Fruit fly (Drosophila melanogaster) whole organism, embryonic: ENCODE results near the gene ND-24.

Experiments
- Asciz ChIP-seq: fragments of 200-800 bp; sonication (Bioruptor generic); optimal IDR thresholded peaks from 2 replicates; lab custom pipeline; 2017; ENCODE audit warnings: missing biosample characterization, mild to moderate bottlenecking, missing genetic modification characterization, missing genetic modification reagents
- BEAF-32 ChIP-seq: fragments of 200-800 bp; sonication (Bioruptor generic); optimal IDR thresholded peaks from 3 replicates; lab custom pipeline; 2017; ENCODE audit warnings: missing biosample characterization, missing genetic modification characterization, mild to moderate bottlenecking, moderate library complexity, missing genetic modification reagents
- Bdp1 ChIP-seq: fragments of 200-800 bp; sonication (Bioruptor generic); optimal IDR thresholded peaks from 3 replicates; lab custom pipeline; 2016; ENCODE audit warnings: missing biosample characterization, missing genetic modification characterization
- C15 ChIP-seq: fragments of 200-800 bp; sonication (Bioruptor generic); IDR thresholded peaks from 3 replicates; pipeline ENCODE4 v1.3.6; 2022; ENCODE audit warnings: missing biosample characterization, missing genetic modification characterization
- CG10959 ChIP-seq: fragments of 200-800 bp; sonication (Bioruptor generic); IDR thresholded peaks from 2 replicates; pipeline ENCODE4 v1.3.6; 2022; ENCODE audit warnings: missing biosample characterization, missing genetic modification characterization
- CG11723 ChIP-seq: fragments of 200-800 bp; sonication (Bioruptor generic); optimal IDR thresholded peaks from 2 replicates; lab custom pipeline; 2017; ENCODE audit warnings: missing biosample characterization, mild to moderate bottlenecking, missing genetic modification characterization
- CG12155 ChIP-seq: fragments of 200-800 bp; sonication (Bioruptor generic); optimal IDR thresholded peaks from 3 replicates; lab custom pipeline; 2016; ENCODE audit warnings: missing biosample characterization, missing genetic modification characterization
- CG13424 ChIP-seq: fragments of 200-800 bp; sonication (Bioruptor generic); optimal IDR thresholded peaks from 2 replicates; lab custom pipeline; 2019; ENCODE audit warnings: missing biosample characterization, mild to moderate bottlenecking, missing genetic modification characterization, moderate library complexity
- CG14014 ChIP-seq: fragments of 200-800 bp; sonication (Bioruptor generic); IDR thresholded peaks from 2 replicates; pipeline ENCODE4 v1.3.6; 2022; ENCODE audit warnings: missing biosample characterization, missing genetic modification characterization
- CG1602 ChIP-seq: fragments of 200-800 bp; sonication (Bioruptor generic); optimal IDR thresholded peaks from 3 replicates; lab custom pipeline; 2016; ENCODE audit warnings: missing biosample characterization, missing genetic modification characterization
- CG17361 ChIP-seq: fragments of 200-800 bp; sonication (Bioruptor generic); IDR thresholded peaks from 3 replicates; pipeline ENCODE4 v1.3.6; 2022; ENCODE audit warnings: missing biosample characterization, missing genetic modification characterization
- CG17829 ChIP-seq: fragments of 200-800 bp; optimal IDR thresholded peaks from 2 replicates; lab custom pipeline; 2019; ENCODE audit warnings: missing biosample characterization, mild to moderate bottlenecking, missing genetic modification characterization, moderate library complexity
- CG2116 ChIP-seq: fragments of 200-800 bp; sonication (Bioruptor generic); optimal IDR thresholded peaks from 3 replicates; lab custom pipeline; 2018; ENCODE audit warnings: missing biosample characterization, mild to moderate bottlenecking, missing genetic modification characterization
- CG2875 ChIP-seq: fragments of 200-800 bp; sonication (Bioruptor generic); optimal IDR thresholded peaks from 2 replicates; lab custom pipeline; 2017; ENCODE audit warnings: missing biosample characterization, mild to moderate bottlenecking, missing genetic modification characterization, missing genetic modification reagents
- CG33557 ChIP-seq: fragments of 200-800 bp; sonication (Bioruptor generic); optimal IDR thresholded peaks from 2 replicates; lab custom pipeline; 2019; ENCODE audit warnings: missing biosample characterization, mild to moderate bottlenecking, missing genetic modification characterization, moderate library complexity
- CG6683 ChIP-seq: fragments of 200-800 bp; sonication (Bioruptor generic); optimal IDR thresholded peaks from 2 replicates; lab custom pipeline; 2017; ENCODE audit warnings: missing biosample characterization, mild to moderate bottlenecking, missing genetic modification characterization, missing genetic modification reagents
- CG6689 ChIP-seq: fragments of 200-800 bp; sonication (Bioruptor generic); IDR thresholded peaks from 2 replicates; pipeline ENCODE4 v1.3.6; 2022; ENCODE audit warnings: missing biosample characterization, missing genetic modification characterization
- CG9727 ChIP-seq: fragments of 200-800 bp; sonication (Bioruptor generic); optimal IDR thresholded peaks from 3 replicates; lab custom pipeline; 2017; ENCODE audit warnings: missing biosample characterization, mild to moderate bottlenecking, missing genetic modification characterization
- CTCF ChIP-seq: fragments of 200-800 bp; sonication (Bioruptor generic); optimal IDR thresholded peaks from 2 replicates; lab custom pipeline; 2017; ENCODE audit warnings: missing biosample characterization, mild to moderate bottlenecking, missing genetic modification characterization, moderate library complexity
- Chrac-16 ChIP-seq: fragments of 200-800 bp; sonication (Bioruptor generic); optimal IDR thresholded peaks from 3 replicates; lab custom pipeline; 2016; ENCODE audit warnings: missing biosample characterization, missing genetic modification characterization
- D ChIP-seq, 2 experiments: fragments of 200-800 bp in 1 of 2; fragments of >200 bp in 1 of 2; sonication (Bioruptor generic) in 1 of 2; optimal IDR thresholded peaks; 2 replicates in 1 of 2; 3 replicates in 1 of 2; lab custom pipeline; 2017; ENCODE audit warnings: mild to moderate bottlenecking in 1 of 2, missing biosample characterization in 1 of 2, missing genetic modification characterization in 1 of 2, missing genetic modification reagents in 1 of 2
- D19A ChIP-seq: fragments of 200-800 bp; optimal IDR thresholded peaks from 3 replicates; lab custom pipeline; 2019; ENCODE audit warnings: missing biosample characterization, mild to moderate bottlenecking, missing genetic modification characterization, moderate library complexity
- Deaf1 ChIP-seq: fragments of 200-800 bp; optimal IDR thresholded peaks from 3 replicates; lab custom pipeline; 2019; ENCODE audit warnings: missing biosample characterization, mild to moderate bottlenecking, missing genetic modification characterization, moderate library complexity
- Dip3 ChIP-seq: fragments of 200-800 bp; sonication (Bioruptor generic); optimal IDR thresholded peaks from 3 replicates; lab custom pipeline; 2016; ENCODE audit warnings: missing biosample characterization, missing genetic modification characterization
- Doc2 ChIP-seq: fragments of 200-800 bp; sonication (Bioruptor generic); IDR thresholded peaks from 2 replicates; pipeline ENCODE4 v1.3.6; 2022; ENCODE audit warnings: missing biosample characterization, missing genetic modification characterization
- ERR ChIP-seq: fragments of 200-800 bp; sonication (Bioruptor generic); optimal IDR thresholded peaks from 2 replicates; lab custom pipeline; 2016; ENCODE audit warnings: missing biosample characterization, missing genetic modification characterization
- Eip74EF ChIP-seq, 2 experiments: fragments of 200-800 bp in 1 of 2; fragments of >200 bp in 1 of 2; sonication (Bioruptor generic) in 1 of 2; optimal IDR thresholded peaks; 2 replicates each; lab custom pipeline; 2017 to 2019; ENCODE audit warnings: missing biosample characterization in 2 of 2, missing genetic modification characterization in 2 of 2, mild to moderate bottlenecking in 1 of 2, moderate library complexity in 1 of 2
- Elba2 ChIP-seq: fragments of 200-800 bp; sonication (Bioruptor generic); optimal IDR thresholded peaks from 3 replicates; lab custom pipeline; 2016; ENCODE audit warnings: missing biosample characterization, missing genetic modification characterization
- HmgZ ChIP-seq: fragments of 200-800 bp; sonication (Bioruptor generic); optimal IDR thresholded peaks from 2 replicates; lab custom pipeline; 2018; ENCODE audit warnings: missing biosample characterization, mild to moderate bottlenecking, missing genetic modification characterization
- Hr3 ChIP-seq: fragments of 200-800 bp; sonication (Bioruptor generic); optimal IDR thresholded peaks from 3 replicates; lab custom pipeline; 2016; ENCODE audit warnings: missing biosample characterization, missing genetic modification characterization
- Rfx ChIP-seq: fragments of 200-800 bp; sonication (Bioruptor generic); IDR thresholded peaks from 2 replicates; pipeline ENCODE4 v1.3.6; 2022; ENCODE audit warnings: missing biosample characterization, missing genetic modification characterization
- Six4 ChIP-seq: fragments of 200-800 bp; sonication (Bioruptor generic); optimal IDR thresholded peaks from 2 replicates; lab custom pipeline; 2016; ENCODE audit warnings: missing biosample characterization, missing genetic modification characterization
- Tbp ChIP-seq: fragments of >200 bp; optimal IDR thresholded peaks from 2 replicates; lab custom pipeline; 2018; ENCODE audit warnings: missing biosample characterization, missing genetic modification characterization
- bab2 ChIP-seq: fragments of 200-800 bp; sonication (Bioruptor generic); optimal IDR thresholded peaks from 2 replicates; lab custom pipeline; 2016; ENCODE audit warnings: missing biosample characterization, missing genetic modification characterization
- bcd ChIP-seq: fragments of 200-800 bp; sonication (Bioruptor generic); optimal IDR thresholded peaks from 2 replicates; lab custom pipeline; 2017; ENCODE audit warnings: missing biosample characterization, mild to moderate bottlenecking, missing genetic modification characterization
- dimm ChIP-seq: fragments of 200-800 bp; sonication (Bioruptor generic); IDR thresholded peaks from 2 replicates; pipeline ENCODE4 v1.3.6; 2022; ENCODE audit warnings: missing biosample characterization, missing genetic modification characterization
- gcm2 ChIP-seq: fragments of 200-800 bp; sonication (Bioruptor generic); optimal IDR thresholded peaks from 2 replicates; lab custom pipeline; 2016; ENCODE audit warnings: missing biosample characterization, missing genetic modification characterization
- hb ChIP-seq: fragments of 200-800 bp; sonication (Bioruptor generic); IDR thresholded peaks from 3 replicates; pipeline ENCODE4 v1.3.6; 2022; ENCODE audit warnings: missing biosample characterization, missing genetic modification characterization; ENCODE audit not compliant: partially characterized antibody
- insv ChIP-seq, 2 experiments: fragments of 200-800 bp; sonication (Bioruptor generic); optimal IDR thresholded peaks; 3 replicates each; lab custom pipeline; 2016 to 2018; ENCODE audit warnings: missing biosample characterization in 2 of 2, missing genetic modification characterization in 2 of 2
- lbe ChIP-seq: fragments of 200-800 bp; sonication (Bioruptor generic); optimal IDR thresholded peaks from 2 replicates; lab custom pipeline; 2016; ENCODE audit warnings: missing biosample characterization, mild to moderate bottlenecking, missing genetic modification characterization
- luna ChIP-seq: fragments of 200-800 bp; sonication (Bioruptor generic); optimal IDR thresholded peaks from 2 replicates; lab custom pipeline; 2016; ENCODE audit warnings: missing biosample characterization, missing genetic modification characterization
- nau ChIP-seq: fragments of 200-800 bp; sonication (Bioruptor generic); optimal IDR thresholded peaks from 3 replicates; lab custom pipeline; 2017; ENCODE audit warnings: missing biosample characterization, mild to moderate bottlenecking, missing genetic modification characterization, missing genetic modification reagents
- pzg ChIP-seq: fragments of 200-800 bp; sonication (Bioruptor generic); optimal IDR thresholded peaks from 3 replicates; lab custom pipeline; 2018; ENCODE audit warnings: missing biosample characterization, mild to moderate bottlenecking, missing genetic modification characterization, moderate library complexity
- ranshi ChIP-seq: fragments of 200-800 bp; sonication (Bioruptor generic); IDR thresholded peaks from 2 replicates; pipeline ENCODE4 v1.3.6; 2022; ENCODE audit warnings: missing biosample characterization, missing genetic modification characterization
- sob ChIP-seq: fragments of 200-800 bp; sonication (Bioruptor generic); IDR thresholded peaks from 2 replicates; pipeline ENCODE4 v1.3.6; 2022; ENCODE audit warnings: missing biosample characterization, missing genetic modification characterization
- ssp ChIP-seq: fragments of 200-800 bp; sonication (Bioruptor generic); IDR thresholded peaks from 2 replicates; pipeline ENCODE4 v1.3.6; 2022; ENCODE audit warnings: missing biosample characterization, missing genetic modification characterization
- ttk ChIP-seq: fragments of 200-800 bp; sonication (Bioruptor generic); IDR thresholded peaks from 2 replicates; pipeline ENCODE4 v2.1.2; 2022; ENCODE audit warnings: missing biosample characterization, missing genetic modification characterization
- wdn ChIP-seq: fragments of 200-800 bp; sonication (Bioruptor generic); IDR thresholded peaks from 2 replicates; pipeline ENCODE4 v1.3.6; 2022; ENCODE audit warnings: missing biosample characterization, missing genetic modification characterization
- zen ChIP-seq: fragments of 200-800 bp; sonication (Bioruptor generic); optimal IDR thresholded peaks from 3 replicates; lab custom pipeline; 2018; ENCODE audit warnings: missing biosample characterization, mild to moderate bottlenecking, missing genetic modification characterization, moderate library complexity

The ND-24 gene

DNA sequence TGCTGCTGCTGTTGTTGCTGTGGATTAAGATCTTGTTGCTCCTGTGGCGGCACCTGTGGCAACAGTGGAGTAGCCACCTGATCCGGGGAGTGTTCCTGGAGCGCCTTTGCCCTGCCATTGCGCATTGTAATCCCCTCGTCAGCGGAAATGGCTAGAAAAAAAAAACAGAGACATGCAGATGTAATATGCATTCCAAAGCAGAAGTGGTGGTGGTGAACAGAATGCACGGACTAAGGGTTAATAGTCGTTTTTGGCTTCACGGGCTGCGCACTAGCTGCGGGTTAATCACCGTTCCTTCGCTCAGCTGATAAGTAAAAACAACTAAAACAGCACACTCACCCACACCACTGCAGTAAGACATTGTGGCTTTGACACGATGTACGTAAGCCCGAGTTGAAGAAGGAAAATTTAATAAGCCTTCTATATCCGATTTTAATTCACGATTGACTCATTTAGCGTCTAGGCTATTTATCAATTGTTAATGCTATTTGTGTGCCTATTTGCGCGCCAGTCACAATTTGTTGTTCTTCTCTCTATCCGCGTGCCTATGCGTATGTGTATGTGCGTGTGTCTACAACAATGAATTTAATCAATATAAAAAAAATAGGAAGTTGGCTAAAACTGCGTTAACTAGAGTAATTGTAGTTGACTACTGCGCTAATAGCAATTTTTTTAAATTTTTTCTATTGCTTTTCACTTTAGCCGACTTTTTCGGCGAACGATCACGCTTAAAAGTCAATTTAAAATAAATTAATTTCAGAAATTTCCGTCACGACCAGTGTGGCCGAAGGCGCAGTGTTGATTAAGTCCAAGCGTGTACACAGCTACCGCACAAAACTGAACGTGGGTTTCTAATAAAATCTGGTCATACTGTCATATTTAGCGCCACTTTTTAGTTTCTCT is 4.5 kb upstream of the ND-24 start, which contains the start of gene stas (continued):
- TF ChIP-seq ranshi (no peak), CG33557 (GFP tag; lab: Kevin White, UChicago) (no peak), sob (GFP tag; lab: Robert Waterston, UW) (peak; percentile 37), CTCF (peak; percentile 56), ssp (GFP tag; lab: Robert Waterston, UW) (no peak), Elba2 (GFP tag; lab: Kevin White, UChicago) (no peak), CG17829 (tag; lab: Kevin White, UChicago) (peak; percentile 21), Eip74EF (GFP tag; optimal IDR thresholded peaks at IDR 0.05; lab: Kevin White, UChicago) (peak in 1 of 2 experiments; percentile 38), CG12155 (GFP tag; lab: Kevin White, UChicago) (no peak), CG9727 (no peak), Dip3 (GFP tag; lab: Kevin White, UChicago) (no peak), CG17361 (GFP tag; lab: Robert Waterston, UW) (0 out of 3 replicates have a peak, but pooled peaks have one; percentile 10), Tbp (no peak), D19A (tag; lab: Kevin White, UChicago) (peak; percentile 15), D (optimal IDR thresholded peaks at IDR 0.05; lab: Kevin White, UChicago) (no peak), D (GFP tag; optimal IDR thresholded peaks at IDR 0.05; lab: Kevin White, UChicago) (no peak), Rfx (GFP tag; lab: Robert Waterston, UW) (peak; percentile 47; the same call in 1 of the 2 replicates), insv (GFP tag; optimal IDR thresholded peaks at IDR 0.05; lab: Kevin White, UChicago) (no peak), Chrac-16 (GFP tag; lab: Kevin White, UChicago) (no peak), bab2 (GFP tag; lab: Kevin White, UChicago) (no peak), zen (peak; percentile 52), CG13424 (tag; lab: Kevin White, UChicago) (peak; percentile 12), CG6683 (GFP tag; lab: Kevin White, UChicago) (no peak), luna (GFP tag; lab: Kevin White, UChicago) (no peak), ttk (GFP tag; lab: Robert Waterston, UW) (no peak), CG2116 (GFP tag; lab: Kevin White, UChicago) (peak; percentile 47), Hr3 (GFP tag; lab: Kevin White, UChicago) (no peak), Six4 (GFP tag; lab: Kevin White, UChicago) (no peak), BEAF-32 (GFP tag; lab: Kevin White, UChicago) (peak; percentile 44), Doc2 (no peak), lbe (no peak), dimm (GFP tag; lab: Robert Waterston, UW) (no peak), Bdp1 (GFP tag; lab: Kevin White, UChicago) (no peak), CG14014 (peak; percentile 29; the same call in 1 of the 2 replicates), hb (GFP tag; lab: Robert Waterston, UW) (no peak), CG10959 (GFP tag; lab: Robert Waterston, UW) (peak; percentile 74), CG1602 (no peak), gcm2 (GFP tag; lab: Kevin White, UChicago) (no peak), wdn (GFP tag; lab: Robert Waterston, UW) (no peak), nau (GFP tag; lab: Kevin White, UChicago) (no peak), CG11723 (GFP tag; lab: Kevin White, UChicago) (no peak), Asciz (GFP tag; lab: Kevin White, UChicago) (no peak), ERR (GFP tag; lab: Kevin White, UChicago) (no peak), HmgZ (tag; lab: Kevin White, UChicago) (peak; percentile 10), C15 (GFP tag; lab: Robert Waterston, UW) (no peak), pzg (GFP tag; lab: Kevin White, UChicago) (peak; percentile 69), Deaf1 (tag; lab: Kevin White, UChicago) (no peak), bcd (no peak), CG2875 (no peak), CG6689 (no peak)
